Worm (Caenorhabditis elegans) whole organism, mixed stage, embryonic: ENCODE results near the gene nhr-226.

Experiments used
- ceh-83 ChIP-seq: fragments of 200-800 bp; sonication (Bioruptor generic); optimal IDR thresholded peaks from 2 replicates; lab custom pipeline; 2018; ENCODE audit warnings: mild to moderate bottlenecking, missing genetic modification characterization, missing compliant biosample characterization
- nhr-28 ChIP-seq: fragments of 150-350 bp; optimal IDR thresholded peaks from 2 replicates; lab custom pipeline; 2014; ENCODE audit warnings: missing biosample characterization, missing genetic modification characterization
- pha-4 ChIP-seq: fragments of 150-350 bp; optimal IDR thresholded peaks from 2 replicates; lab custom pipeline; 2018; ENCODE audit warnings: missing biosample characterization, missing genetic modification reagents, missing genetic modification characterization
- ztf-11 ChIP-seq: fragments of 150-350 bp; optimal IDR thresholded peaks from 2 replicates; lab custom pipeline; 2014; ENCODE audit warnings: missing biosample characterization, missing genetic modification characterization

DNA sequence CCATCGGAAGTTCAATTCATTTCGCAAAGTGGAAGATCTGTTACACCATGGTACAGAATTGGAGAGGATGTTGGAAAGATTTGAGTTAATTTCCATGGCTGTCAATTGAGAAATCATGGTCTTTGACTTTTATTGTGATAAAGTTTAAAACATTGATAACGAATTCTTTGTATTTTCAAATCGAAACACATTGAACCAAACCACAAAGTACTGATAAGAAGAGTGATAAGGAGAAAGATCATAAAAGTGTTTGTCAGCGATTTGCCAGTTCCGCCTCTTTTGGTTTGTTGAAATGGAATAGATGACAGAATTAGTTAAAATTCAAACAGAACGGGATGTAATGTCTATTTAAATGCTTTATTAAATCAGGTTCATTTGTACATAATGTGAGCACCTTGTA lies 32.4 kb downstream of the nhr-226 start:
- TF ChIP-seq pha-4 (tag; lab: Kevin White, UChicago): no peak
- no peak for TF ChIP-seq nhr-28 (tag; lab: Kevin White, UChicago)
- TF ChIP-seq ceh-83 (GFP tag; lab: Kevin White, UChicago): no peak
- TF ChIP-seq ztf-11 (tag; lab: Kevin White, UChicago): no peak
